Worm (Caenorhabditis elegans) whole organism, L4/young adult: ENCODE measurements around the gene elt-4.

Experiments
- W03F9.2 ChIP-seq: fragments of 150-350 bp; optimal IDR thresholded peaks from 2 replicates; lab custom pipeline; 2014; ENCODE audit warnings: missing biosample characterization, missing genetic modification characterization
- dao-5 ChIP-seq: sonication (generic microtip); optimal IDR thresholded peaks from 2 replicates; lab custom pipeline; 2016; ENCODE audit warnings: missing genotype, missing genetic modification characterization, moderate library complexity, missing compliant biosample characterization
- him-1 ChIP-seq: sonication (generic microtip); optimal IDR thresholded peaks from 2 replicates; lab custom pipeline; 2016; ENCODE audit warnings: missing genotype, missing genetic modification reagents, missing genetic modification characterization, missing compliant biosample characterization

ce11 chrX:10503393-10503792 lies 28.1 kb downstream of the elt-4 start:
- TF ChIP-seq him-1 (tag; lab: Kevin White, UChicago) (no peak), dao-5 (no peak), W03F9.2 (no peak)
